Fruit fly (Drosophila melanogaster): ENCODE results near the gene CG44532.

The CG44532 gene

DNA sequence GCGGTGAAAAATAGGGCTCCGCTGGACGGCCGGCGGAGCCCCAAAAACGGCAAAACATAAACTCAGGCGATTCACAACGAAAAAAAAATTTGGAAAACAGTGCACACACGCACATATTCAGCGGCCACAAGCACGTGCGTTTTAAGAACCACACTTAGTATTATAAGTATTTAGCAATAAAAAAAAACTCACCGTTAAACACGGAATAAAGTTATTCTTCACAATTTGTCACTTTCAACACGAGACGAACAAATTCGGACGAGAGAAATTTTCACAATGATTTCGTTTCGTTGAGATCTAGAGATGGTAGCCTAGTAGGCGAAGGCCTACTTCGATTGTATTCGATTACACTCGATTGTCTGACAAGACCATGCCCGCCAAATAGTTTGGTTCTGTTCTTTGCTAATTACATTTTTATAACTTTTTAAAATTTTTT, 5.5 kb upstream of the CG44532 start, which contains the start of gene His3.3B (continued):
- TF ChIP-seq Dip3 (GFP tag; optimal IDR thresholded peaks at IDR 0.05) (no peak), CG32532 (GFP tag; IDR thresholded peaks at IDR 0.05) (no peak; the same call in 1 of the 2 replicates), org-1 (GFP tag; optimal IDR thresholded peaks at IDR 0.05) (no peak), Max (GFP tag; optimal IDR thresholded peaks at IDR 0.05) (peak; percentile 7), gt (GFP tag; IDR thresholded peaks at IDR 0.05) (no peak), sqz (GFP tag; optimal IDR thresholded peaks at IDR 0.05) (peak; percentile 62), pfk (GFP tag; optimal IDR thresholded peaks at IDR 0.05) (no peak), CG16779 (GFP tag; IDR thresholded peaks at IDR 0.05) (no peak), dm (GFP tag; optimal IDR thresholded peaks at IDR 0.05) (no peak), CG13624 (GFP tag; optimal IDR thresholded peaks at IDR 0.05) (peak; percentile 1), CG13775 (GFP tag; optimal IDR thresholded peaks at IDR 0.05) (no peak), lab (GFP tag; optimal IDR thresholded peaks at IDR 0.05) (peak; percentile 49), nmo (GFP tag; optimal IDR thresholded peaks at IDR 0.05) (no peak), CG7839 (tag; optimal IDR thresholded peaks at IDR 0.05) (no peak), zf30C (GFP tag; optimal IDR thresholded peaks at IDR 0.05) (peak; percentile 13), CG9215 (GFP tag; IDR thresholded peaks at IDR 0.05) (no peak), ERR (GFP tag; optimal IDR thresholded peaks at IDR 0.05) (no peak), usp (GFP tag; optimal IDR thresholded peaks at IDR 0.05) (no peak), CG8359 (GFP tag; optimal IDR thresholded peaks at IDR 0.05; ENCODE audit: borderline replicate concordance) (no peak), Pdp1 (GFP tag; optimal IDR thresholded peaks at IDR 0.05) (no peak), CG34422 (GFP tag; IDR thresholded peaks at IDR 0.05) (peak; percentile 54; the same call in 1 of the 3 replicates), CG6683 (GFP tag; optimal IDR thresholded peaks at IDR 0.05) (no peak), Meics (GFP tag; optimal IDR thresholded peaks at IDR 0.05) (no peak), Usf (GFP tag; optimal IDR thresholded peaks at IDR 0.05) (no peak), fd102C (GFP tag; optimal IDR thresholded peaks at IDR 0.05) (no peak), btn (GFP tag; optimal IDR thresholded peaks at IDR 0.05) (no peak), CG4424 (GFP tag; optimal IDR thresholded peaks at IDR 0.05) (peak; percentile 5), Nf-YB (GFP tag; optimal IDR thresholded peaks at IDR 0.05) (no peak), slbo (GFP tag; IDR thresholded peaks at IDR 0.05) (no peak), Hr51 (GFP tag; optimal IDR thresholded peaks at IDR 0.05) (no peak), Myb (GFP tag; optimal IDR thresholded peaks at IDR 0.05) (no peak), CG14667 (GFP tag; IDR thresholded peaks at IDR 0.05) (no peak), Oaz (GFP tag; IDR thresholded peaks at IDR 0.05) (no peak), CG11695 (GFP tag; IDR thresholded peaks at IDR 0.05) (no peak), CG8089 (GFP tag; optimal IDR thresholded peaks at IDR 0.05) (no peak), CG2889 (GFP tag; IDR thresholded peaks at IDR 0.05) (no peak), otp (GFP tag; IDR thresholded peaks at IDR 0.05) (no peak), insv (GFP tag; optimal IDR thresholded peaks at IDR 0.05) (peak in 1 of 2 experiments; percentile 34), CG11398 (GFP tag; optimal IDR thresholded peaks at IDR 0.05) (no peak), Camta (GFP tag; optimal IDR thresholded peaks at IDR 0.05) (no peak), CG16813 (GFP tag; IDR thresholded peaks at IDR 0.05; ENCODE audit: partially characterized antibody) (peak; percentile 42; the same call in 1 of the 3 replicates), stwl (tag; optimal IDR thresholded peaks at IDR 0.05) (peak; percentile 40), CG31388 (GFP tag; optimal IDR thresholded peaks at IDR 0.05) (no peak), sr (GFP tag; IDR thresholded peaks at IDR 0.05) (no peak), CG34224 (GFP tag; IDR thresholded peaks at IDR 0.05; ENCODE audit: partially characterized antibody) (0 out of 3 replicates have a peak, but pooled peaks have one; percentile 10), CG3995 (GFP tag; optimal IDR thresholded peaks at IDR 0.05) (peak; percentile 4), cas (GFP tag; IDR thresholded peaks at IDR 0.05) (no peak), Oli (tag; optimal IDR thresholded peaks at IDR 0.05) (no peak), Ets65A (GFP tag) (no peak), CG9817 (tag; optimal IDR thresholded peaks at IDR 0.05) (no peak), BtbVII (GFP tag; optimal IDR thresholded peaks at IDR 0.05) (peak; percentile 7)
